Fruit fly (Drosophila melanogaster) Kc167 (cell line): ENCODE data around the gene CG5966.

Experiments used
- Myc ChIP-seq: fragments of >200 bp; optimal IDR thresholded peaks from 2 replicates; lab custom pipeline; 2017; ENCODE audit warnings: missing external identifiers
- Sin3A ChIP-seq: fragments of >200 bp; optimal IDR thresholded peaks from 2 replicates; lab custom pipeline; 2018; ENCODE audit warnings: missing external identifiers
- h ChIP-seq: fragments of >200 bp; optimal IDR thresholded peaks from 3 replicates; lab custom pipeline; 2018; ENCODE audit warnings: missing external identifiers
- psq ChIP-seq: fragments of >200 bp; optimal IDR thresholded peaks from 2 replicates; lab custom pipeline; 2017; ENCODE audit warnings: missing external identifiers
- ttk ChIP-seq: sonication (Bioruptor generic); optimal IDR thresholded peaks from 2 replicates; lab custom pipeline; 2017; ENCODE audit warnings: missing external identifiers

DNA sequence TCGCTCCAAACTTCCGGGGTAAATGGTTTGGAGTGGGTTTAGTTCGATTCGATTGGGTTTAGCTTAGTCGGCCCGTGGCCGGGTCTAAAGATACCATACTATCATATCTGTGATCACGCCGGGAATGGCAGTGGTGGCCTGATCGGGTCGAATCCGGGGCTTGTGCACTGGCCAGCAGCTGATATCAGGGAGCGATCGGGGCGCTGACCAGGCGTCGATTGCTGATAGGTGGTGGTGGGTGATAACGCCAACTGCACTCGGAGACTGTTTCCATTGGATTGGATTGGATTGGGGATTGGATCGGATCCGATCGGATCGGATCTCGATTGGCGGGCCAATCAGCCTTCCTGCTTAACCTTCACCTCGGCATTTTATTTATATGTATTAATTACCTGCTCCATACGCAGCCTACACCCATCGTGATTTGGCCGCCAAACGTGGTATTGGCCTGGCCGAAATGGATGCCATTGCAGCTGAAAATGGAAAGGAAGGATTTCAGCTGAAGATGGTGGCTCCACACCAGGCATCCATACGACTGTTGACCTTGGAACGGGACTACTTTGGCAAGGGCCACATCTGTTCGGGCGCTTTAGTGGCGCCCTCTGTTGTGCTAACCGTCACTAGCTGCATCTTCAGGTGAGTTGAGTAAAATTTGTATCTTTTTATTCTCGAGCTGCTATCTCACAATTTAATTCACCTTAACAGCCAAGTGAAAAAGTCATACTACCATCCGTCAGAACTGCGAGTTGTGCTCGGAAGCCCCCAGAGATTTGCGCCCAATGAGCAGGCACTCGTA lies 31.7 kb upstream of the CG5966 start:
- TF ChIP-seq ttk (lab: Kevin White, UChicago) (no peak), Myc (lab: Kevin White, UChicago) (no peak), psq (no peak), Sin3A (lab: Kevin White, UChicago) (no peak), h (lab: Kevin White, UChicago) (no peak)
